Fruit fly (Drosophila melanogaster) whole organism, embryonic: ENCODE measurements around the gene RpS8.

Experiments
- CG10147 ChIP-seq: fragments of 200-800 bp; sonication (Bioruptor generic); optimal IDR thresholded peaks from 2 replicates; lab custom pipeline; 2019; ENCODE audit warnings: missing biosample characterization, mild to moderate bottlenecking, missing genetic modification characterization, moderate library complexity
- CG1024 ChIP-seq: fragments of 200-800 bp; sonication (Bioruptor generic); IDR thresholded peaks from 2 replicates; pipeline ENCODE4 v1.3.6; 2022; ENCODE audit warnings: missing biosample characterization, missing genetic modification characterization
- CG10543 ChIP-seq: fragments of 200-800 bp; sonication (Bioruptor generic); optimal IDR thresholded peaks from 3 replicates; lab custom pipeline; 2017; ENCODE audit warnings: missing biosample characterization, mild to moderate bottlenecking, missing genetic modification characterization, moderate library complexity
- CG12104 ChIP-seq: fragments of 200-800 bp; sonication (Bioruptor generic); optimal IDR thresholded peaks from 3 replicates; lab custom pipeline; 2016; ENCODE audit warnings: missing biosample characterization, missing genetic modification characterization
- CG16813 ChIP-seq: fragments of 200-800 bp; sonication (Bioruptor generic); IDR thresholded peaks from 3 replicates; pipeline ENCODE4 v1.3.6; 2022; ENCODE audit warnings: missing biosample characterization, missing genetic modification characterization; ENCODE audit not compliant: partially characterized antibody
- CG16863 ChIP-seq: fragments of 200-800 bp; sonication (Bioruptor generic); optimal IDR thresholded peaks from 3 replicates; lab custom pipeline; 2016; ENCODE audit warnings: missing biosample characterization, missing genetic modification characterization
- CG17186 ChIP-seq: fragments of 200-800 bp; sonication (Bioruptor generic); optimal IDR thresholded peaks from 3 replicates; lab custom pipeline; 2017; ENCODE audit warnings: missing biosample characterization, missing genetic modification reagents, missing genetic modification characterization
- CG17385 ChIP-seq: fragments of 200-800 bp; sonication (Bioruptor generic); optimal IDR thresholded peaks from 3 replicates; lab custom pipeline; 2018; ENCODE audit warnings: missing biosample characterization, mild to moderate bottlenecking, missing genetic modification characterization
- CG2199 ChIP-seq: fragments of 200-800 bp; sonication (Bioruptor generic); IDR thresholded peaks from 3 replicates; pipeline ENCODE4 v1.3.6; 2022; ENCODE audit warnings: missing biosample characterization, missing genetic modification characterization
- CG3065 ChIP-seq: fragments of 200-800 bp; sonication (Bioruptor generic); optimal IDR thresholded peaks from 2 replicates; lab custom pipeline; 2016; ENCODE audit warnings: missing biosample characterization, missing genetic modification characterization
- CG33213 ChIP-seq: fragments of 200-800 bp; sonication (Bioruptor generic); optimal IDR thresholded peaks from 3 replicates; lab custom pipeline; 2016; ENCODE audit warnings: missing biosample characterization, missing genetic modification characterization
- CG34422 ChIP-seq: fragments of 200-800 bp; sonication (Bioruptor generic); IDR thresholded peaks from 3 replicates; pipeline ENCODE4 v1.3.6; 2022; ENCODE audit warnings: missing biosample characterization, missing genetic modification characterization
- CG4360 ChIP-seq: fragments of 200-800 bp; sonication (Bioruptor generic); IDR thresholded peaks from 2 replicates; pipeline ENCODE4 v1.3.6; 2022; ENCODE audit warnings: missing biosample characterization, missing genetic modification characterization
- CG4707 ChIP-seq: fragments of 200-800 bp; sonication (Bioruptor generic); optimal IDR thresholded peaks from 2 replicates; lab custom pipeline; 2018; ENCODE audit warnings: missing biosample characterization, mild to moderate bottlenecking, missing genetic modification characterization, moderate library complexity
- CG6683 ChIP-seq: fragments of 200-800 bp; sonication (Bioruptor generic); optimal IDR thresholded peaks from 2 replicates; lab custom pipeline; 2017; ENCODE audit warnings: missing biosample characterization, mild to moderate bottlenecking, missing genetic modification characterization, missing genetic modification reagents
- CG6791 ChIP-seq: fragments of 200-800 bp; sonication (Bioruptor generic); IDR thresholded peaks from 3 replicates; pipeline ENCODE4 v1.3.6; 2022; ENCODE audit warnings: missing biosample characterization, missing genetic modification characterization; ENCODE audit not compliant: partially characterized antibody
- CG6813 ChIP-seq: fragments of 200-800 bp; sonication (Bioruptor generic); optimal IDR thresholded peaks from 2 replicates; lab custom pipeline; 2017; ENCODE audit warnings: missing biosample characterization, missing genetic modification characterization, mild to moderate bottlenecking, moderate library complexity, missing genetic modification reagents
- CG7987 ChIP-seq: fragments of 200-800 bp; sonication (Bioruptor generic); optimal IDR thresholded peaks from 2 replicates; lab custom pipeline; 2018; ENCODE audit warnings: missing biosample characterization, mild to moderate bottlenecking, missing genetic modification characterization, moderate library complexity
- CG8281 ChIP-seq: fragments of 200-800 bp; sonication (Bioruptor generic); optimal IDR thresholded peaks from 2 replicates; lab custom pipeline; 2018; ENCODE audit warnings: missing biosample characterization, mild to moderate bottlenecking, missing genetic modification characterization, moderate library complexity
- CG8290 ChIP-seq, 3 experiments: fragments of 200-800 bp; sonication (Bioruptor generic); optimal IDR thresholded peaks; 2 replicates each; lab custom pipeline; 2016 to 2019; ENCODE audit warnings: missing biosample characterization in 3 of 3, missing genetic modification characterization in 3 of 3, mild to moderate bottlenecking in 2 of 3, moderate library complexity in 1 of 3
- CG8388 ChIP-seq: fragments of 200-800 bp; sonication (Bioruptor generic); optimal IDR thresholded peaks from 2 replicates; lab custom pipeline; 2019; ENCODE audit warnings: missing biosample characterization, mild to moderate bottlenecking, missing genetic modification characterization, moderate library complexity
- CTCF ChIP-seq: fragments of 200-800 bp; sonication (Bioruptor generic); optimal IDR thresholded peaks from 2 replicates; lab custom pipeline; 2017; ENCODE audit warnings: missing biosample characterization, mild to moderate bottlenecking, missing genetic modification characterization, moderate library complexity
- Doc3 ChIP-seq: fragments of 200-800 bp; sonication (Bioruptor generic); IDR thresholded peaks from 3 replicates; pipeline ENCODE4 v1.3.6; 2022; ENCODE audit warnings: missing biosample characterization, missing genetic modification characterization; ENCODE audit not compliant: partially characterized antibody
- E2f2 ChIP-seq: fragments of 200-800 bp; sonication (Bioruptor generic); IDR thresholded peaks from 2 replicates; pipeline ENCODE4 v1.3.6; 2022; ENCODE audit warnings: missing biosample characterization, missing genetic modification characterization
- Elba2 ChIP-seq: fragments of 200-800 bp; sonication (Bioruptor generic); optimal IDR thresholded peaks from 3 replicates; lab custom pipeline; 2016; ENCODE audit warnings: missing biosample characterization, missing genetic modification characterization
- HHEX ChIP-seq: fragments of 200-800 bp; sonication (Bioruptor generic); optimal IDR thresholded peaks from 3 replicates; lab custom pipeline; 2017; ENCODE audit warnings: missing biosample characterization, mild to moderate bottlenecking, missing genetic modification characterization, missing genetic modification reagents
- Hmx ChIP-seq: fragments of 200-800 bp; sonication (Bioruptor generic); optimal IDR thresholded peaks from 2 replicates; lab custom pipeline; 2016; ENCODE audit warnings: missing biosample characterization, missing genetic modification characterization
- MTF-1 ChIP-seq: fragments of 200-800 bp; sonication (Bioruptor generic); optimal IDR thresholded peaks from 2 replicates; lab custom pipeline; 2018; ENCODE audit warnings: missing biosample characterization, mild to moderate bottlenecking, missing genetic modification characterization, borderline replicate concordance
- NFAT ChIP-seq: fragments of 200-800 bp; sonication (Bioruptor generic); IDR thresholded peaks from 2 replicates; pipeline ENCODE4 v1.3.6; 2022; ENCODE audit warnings: missing biosample characterization, missing genetic modification characterization
- Nf-YA ChIP-seq: fragments of 200-800 bp; sonication (Bioruptor generic); IDR thresholded peaks from 2 replicates; pipeline ENCODE4 v1.3.6; 2022; ENCODE audit warnings: missing biosample characterization, missing genetic modification characterization
- Usf ChIP-seq: fragments of 200-800 bp; sonication (Bioruptor generic); optimal IDR thresholded peaks from 2 replicates; lab custom pipeline; 2017; ENCODE audit warnings: missing genotype, missing biosample characterization, missing genetic modification characterization
- amos ChIP-seq: fragments of 200-800 bp; sonication (Bioruptor generic); IDR thresholded peaks from 2 replicates; pipeline ENCODE4 v1.3.6; 2022; ENCODE audit warnings: missing biosample characterization, missing genetic modification characterization; ENCODE audit not compliant: partially characterized antibody
- cas ChIP-seq: fragments of 200-800 bp; sonication (Bioruptor generic); IDR thresholded peaks from 2 replicates; pipeline ENCODE4 v1.3.6; 2022; ENCODE audit warnings: missing biosample characterization, missing genetic modification characterization
- da ChIP-seq: fragments of 200-800 bp; sonication (Bioruptor generic); optimal IDR thresholded peaks from 2 replicates; lab custom pipeline; 2016; ENCODE audit warnings: missing biosample characterization, missing genetic modification characterization
- dmrt99B ChIP-seq: fragments of 200-800 bp; sonication (Bioruptor generic); optimal IDR thresholded peaks from 2 replicates; lab custom pipeline; 2018; ENCODE audit warnings: missing biosample characterization, mild to moderate bottlenecking, missing genetic modification characterization, moderate library complexity
- dysf ChIP-seq: fragments of 200-800 bp; sonication (Bioruptor generic); IDR thresholded peaks from 3 replicates; pipeline ENCODE4 v1.3.6; 2022; ENCODE audit warnings: missing biosample characterization, missing genetic modification characterization
- eve ChIP-seq, 2 experiments: fragments of >200 bp; optimal IDR thresholded peaks; 2 replicates each; lab custom pipeline; 2017; ENCODE audit warnings: missing biosample characterization in 2 of 2, missing genetic modification characterization in 2 of 2
- ewg ChIP-seq: fragments of 200-800 bp; sonication (Bioruptor generic); optimal IDR thresholded peaks from 3 replicates; lab custom pipeline; 2017; ENCODE audit warnings: mild to moderate bottlenecking, missing biosample characterization, missing genetic modification reagents, missing genetic modification characterization
- fd3F ChIP-seq: fragments of 200-800 bp; sonication (Bioruptor generic); optimal IDR thresholded peaks from 2 replicates; lab custom pipeline; 2018; ENCODE audit warnings: missing biosample characterization, mild to moderate bottlenecking, missing genetic modification characterization, moderate library complexity
- fu2 ChIP-seq: fragments of 200-800 bp; sonication (Bioruptor generic); optimal IDR thresholded peaks from 2 replicates; lab custom pipeline; 2016; ENCODE audit warnings: missing biosample characterization, missing genetic modification characterization
- gce ChIP-seq: fragments of 200-800 bp; sonication (Bioruptor generic); IDR thresholded peaks from 3 replicates; pipeline ENCODE4 v1.3.6; 2022; ENCODE audit warnings: missing biosample characterization, missing genetic modification characterization
- gt ChIP-seq: fragments of 200-800 bp; sonication (Bioruptor generic); IDR thresholded peaks from 2 replicates; pipeline ENCODE4 v1.3.6; 2022; ENCODE audit warnings: missing biosample characterization, missing genetic modification characterization
- lmd ChIP-seq: fragments of 200-800 bp; sonication (Bioruptor generic); IDR thresholded peaks from 2 replicates; pipeline ENCODE4 v1.3.6; 2022; ENCODE audit warnings: missing biosample characterization, missing genetic modification characterization
- pho ChIP-seq: fragments of 200-800 bp; sonication (Bioruptor generic); optimal IDR thresholded peaks from 2 replicates; lab custom pipeline; 2016; ENCODE audit warnings: missing biosample characterization, missing genetic modification characterization
- run ChIP-seq: fragments of 200-800 bp; sonication (Bioruptor generic); optimal IDR thresholded peaks from 3 replicates; lab custom pipeline; 2018; ENCODE audit warnings: missing biosample characterization, mild to moderate bottlenecking, missing genetic modification characterization
- tap ChIP-seq: fragments of 200-800 bp; optimal IDR thresholded peaks from 3 replicates; lab custom pipeline; 2019; ENCODE audit warnings: missing biosample characterization, mild to moderate bottlenecking, missing genetic modification characterization, moderate library complexity
- tna ChIP-seq: fragments of 200-800 bp; sonication (Bioruptor generic); IDR thresholded peaks from 2 replicates; pipeline ENCODE4 v1.3.6; 2022; ENCODE audit warnings: missing biosample characterization, missing genetic modification characterization; ENCODE audit not compliant: partially characterized antibody
- wor ChIP-seq: fragments of 200-800 bp; sonication (Bioruptor generic); IDR thresholded peaks from 2 replicates; pipeline ENCODE4 v1.3.6; 2022; ENCODE audit warnings: missing biosample characterization, missing genetic modification characterization
- zfh1 ChIP-seq: fragments of 200-800 bp; sonication (Bioruptor generic); IDR thresholded peaks from 3 replicates; pipeline ENCODE4 v1.3.6; 2022; ENCODE audit warnings: missing biosample characterization, missing genetic modification characterization

The RpS8 gene

DNA sequence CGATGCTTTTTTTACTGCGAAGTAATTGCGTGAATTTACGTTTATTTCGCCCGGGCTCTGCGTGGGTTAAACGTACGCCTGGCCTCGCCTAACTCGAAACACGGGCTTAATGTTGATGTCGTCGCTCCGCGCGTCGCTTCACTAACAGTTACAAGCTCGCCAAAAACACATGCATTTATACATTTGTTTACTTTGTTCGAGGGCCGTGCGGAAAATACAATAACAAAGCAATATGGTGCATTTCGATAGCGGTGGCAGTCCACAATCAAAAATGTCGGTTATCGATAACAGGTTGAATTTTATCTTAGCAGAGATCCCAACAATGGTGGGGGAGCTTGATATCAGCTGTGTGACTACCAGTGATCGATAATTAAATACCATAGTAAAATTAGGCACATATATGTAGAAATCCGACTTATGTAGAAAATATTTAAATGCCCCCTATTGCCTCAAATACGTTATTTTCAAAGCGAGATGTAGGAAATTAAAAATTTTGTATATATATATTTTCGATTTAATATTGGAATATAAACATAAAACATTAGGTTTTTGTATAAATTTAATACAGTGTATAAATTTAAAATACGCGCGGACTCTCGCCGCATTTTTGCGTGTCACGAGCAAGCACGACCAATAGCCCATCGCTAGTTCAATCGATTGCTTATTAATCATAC is 7.4 kb downstream of the RpS8 start, which contains the start of gene Zip99C (continued):
- TF ChIP-seq CG2199 (GFP tag; lab: Robert Waterston, UW): no peak
- peak; percentile 41; the same call in 1 of the 2 replicates for TF ChIP-seq lmd
- no peak for TF ChIP-seq CG4707 (GFP tag; lab: Kevin White, UChicago)
- no peak for TF ChIP-seq CG1024
- no peak for TF ChIP-seq CG8388 (GFP tag; lab: Kevin White, UChicago)
- no peak for TF ChIP-seq Hmx (GFP tag; lab: Kevin White, UChicago)
- no peak for TF ChIP-seq Nf-YA
- TF ChIP-seq CG34422: peak; percentile 46; the same call in 1 of the 3 replicates
- TF ChIP-seq Usf (GFP tag; lab: Kevin White, UChicago): peak; percentile 18
- TF ChIP-seq CG8290 (GFP tag; optimal IDR thresholded peaks at IDR 0.05; lab: Kevin White, UChicago): peak; percentile 74
- TF ChIP-seq CG8290 (tag; optimal IDR thresholded peaks at IDR 0.05; lab: Kevin White, UChicago): peak; percentile 11 to 87
- no peak for TF ChIP-seq dmrt99B (tag; lab: Kevin White, UChicago)
- peak; percentile 90 for TF ChIP-seq Doc3
- peak; percentile 9 for TF ChIP-seq CG33213 (GFP tag; lab: Kevin White, UChicago)
- no peak for TF ChIP-seq CG3065
- TF ChIP-seq tap (tag; lab: Kevin White, UChicago): peak; percentile 39
- peak; percentile 95 for TF ChIP-seq amos
- TF ChIP-seq CG7987: peak; percentile 17
- peak; percentile 63 for TF ChIP-seq CTCF (GFP tag; lab: Kevin White, UChicago)
- no peak for TF ChIP-seq CG8281
- TF ChIP-seq dysf: no peak
- TF ChIP-seq CG6791 (GFP tag; lab: Robert Waterston, UW): peak; percentile 66
- no peak for TF ChIP-seq HHEX (GFP tag; lab: Kevin White, UChicago)
- TF ChIP-seq wor (GFP tag; lab: Robert Waterston, UW): no peak
- no peak for TF ChIP-seq CG6683 (GFP tag; lab: Kevin White, UChicago)
- TF ChIP-seq CG16813 (GFP tag; lab: Robert Waterston, UW): peak; percentile 96
- peak; percentile 95 for TF ChIP-seq E2f2 (GFP tag; lab: Robert Waterston, UW)
- TF ChIP-seq CG10543: peak; percentile 34
- no peak for TF ChIP-seq gt (GFP tag; lab: Robert Waterston, UW)
- no peak for TF ChIP-seq gce
- TF ChIP-seq Elba2 (GFP tag; lab: Kevin White, UChicago): no peak
- TF ChIP-seq CG10147 (GFP tag; lab: Kevin White, UChicago): no peak
- TF ChIP-seq CG4360 (GFP tag; lab: Robert Waterston, UW): peak; percentile 58
- no peak for TF ChIP-seq CG17385 (GFP tag; lab: Kevin White, UChicago)
- no peak for TF ChIP-seq ewg (GFP tag; lab: Kevin White, UChicago)
- peak; percentile 100 for TF ChIP-seq MTF-1 (GFP tag; lab: Kevin White, UChicago)
- TF ChIP-seq run (tag; lab: Kevin White, UChicago): no peak
- TF ChIP-seq CG12104: peak; percentile 45
- TF ChIP-seq fd3F (GFP tag; lab: Kevin White, UChicago): no peak
- no peak for TF ChIP-seq da
- TF ChIP-seq eve (GFP tag; optimal IDR thresholded peaks at IDR 0.05; lab: Kevin White, UChicago): no peak
- TF ChIP-seq CG16863: no peak
- no peak for TF ChIP-seq CG6813 (GFP tag; lab: Kevin White, UChicago)
- peak; percentile 70 for TF ChIP-seq CG17186
- no peak for TF ChIP-seq fu2
- TF ChIP-seq cas (GFP tag; lab: Robert Waterston, UW): no peak
- TF ChIP-seq zfh1 (GFP tag; lab: Robert Waterston, UW): peak; percentile 32; the same call in 1 of the 3 replicates
- peak; percentile 22; the same call in 1 of the 2 replicates for TF ChIP-seq NFAT
- peak; percentile 12 for TF ChIP-seq pho (GFP tag; lab: Kevin White, UChicago)
- TF ChIP-seq tna (GFP tag; lab: Robert Waterston, UW): 0 out of 2 replicates have a peak, but pooled peaks have one; percentile 63
